Fruit fly (Drosophila melanogaster): ENCODE data around the gene CG4502.
A peak's percentile ranks its signal among the peaks of the same experiment; 100 is the strongest.

Gene CG4502

dm6 chr2L:7219650-7220267, 15.7 kb upstream of the CG4502 start, which contains the start of gene CG13784 (continued):
- TF ChIP-seq en (GFP tag; optimal IDR thresholded peaks at IDR 0.05): no peak
- TF ChIP-seq twi (tag; optimal IDR thresholded peaks at IDR 0.05): peak; percentile 22
- TF ChIP-seq D19B (GFP tag; optimal IDR thresholded peaks at IDR 0.05): no peak
- TF ChIP-seq CG9727 (GFP tag; optimal IDR thresholded peaks at IDR 0.05): no peak
- TF ChIP-seq HmgD (GFP tag; optimal IDR thresholded peaks at IDR 0.05): peak; percentile 31
- TF ChIP-seq grn (GFP tag; optimal IDR thresholded peaks at IDR 0.05): no peak
- no peak for TF ChIP-seq CG11456 (GFP tag; IDR thresholded peaks at IDR 0.05)
- TF ChIP-seq CG17186 (GFP tag; optimal IDR thresholded peaks at IDR 0.05): peak; percentile 23
- TF ChIP-seq sima (GFP tag; optimal IDR thresholded peaks at IDR 0.05): no peak
- peak; percentile 69 for TF ChIP-seq zen (tag; optimal IDR thresholded peaks at IDR 0.05)
- TF ChIP-seq Asciz (GFP tag; optimal IDR thresholded peaks at IDR 0.05): no peak
- TF ChIP-seq Hr51 (GFP tag; optimal IDR thresholded peaks at IDR 0.05): no peak
- TF ChIP-seq CG10462 (GFP tag; optimal IDR thresholded peaks at IDR 0.05): peak; percentile 65
- peak; percentile 5 for TF ChIP-seq CG17802 (tag; optimal IDR thresholded peaks at IDR 0.05)
- TF ChIP-seq CG13287 (GFP tag; IDR thresholded peaks at IDR 0.05; ENCODE audit: partially characterized antibody): peak; percentile 74
- 0 out of 2 replicates have a peak, but pooled peaks have one; percentile 17 for TF ChIP-seq CG17612 (GFP tag; IDR thresholded peaks at IDR 0.05)
- no peak for TF ChIP-seq CG6854 (GFP tag; optimal IDR thresholded peaks at IDR 0.05)
- TF ChIP-seq ERR (GFP tag; optimal IDR thresholded peaks at IDR 0.05): no peak
- no peak for TF ChIP-seq CG7786 (GFP tag; optimal IDR thresholded peaks at IDR 0.05)
- no peak for TF ChIP-seq CG32772 (GFP tag; IDR thresholded peaks at IDR 0.05)
- peak; percentile 11 for TF ChIP-seq onecut (GFP tag; IDR thresholded peaks at IDR 0.05)
- no peak for TF ChIP-seq br (optimal IDR thresholded peaks at IDR 0.05)
- peak in 1 of 2 experiments; percentile 41 for TF ChIP-seq insv (GFP tag; optimal IDR thresholded peaks at IDR 0.05)
- no peak for TF ChIP-seq CG1529 (GFP tag; optimal IDR thresholded peaks at IDR 0.05)
- peak; percentile 36 for TF ChIP-seq Xbp1 (GFP tag; optimal IDR thresholded peaks at IDR 0.05)
- TF ChIP-seq Hand (GFP tag; optimal IDR thresholded peaks at IDR 0.05): peak; percentile 12
- no peak for TF ChIP-seq org-1 (GFP tag; optimal IDR thresholded peaks at IDR 0.05)
- no peak; the same call in 1 of the 2 replicates for TF ChIP-seq NFAT (GFP tag; IDR thresholded peaks at IDR 0.05)
- no peak for TF ChIP-seq Elba2 (GFP tag; optimal IDR thresholded peaks at IDR 0.05)
- TF ChIP-seq CG31388 (GFP tag; optimal IDR thresholded peaks at IDR 0.05): no peak
- TF ChIP-seq sc (optimal IDR thresholded peaks at IDR 0.05): no peak
- TF ChIP-seq sc (GFP tag; optimal IDR thresholded peaks at IDR 0.05): no peak
- peak; percentile 63 for TF ChIP-seq sqz (GFP tag; optimal IDR thresholded peaks at IDR 0.05)
- peak; percentile 72 for TF ChIP-seq MTF-1 (GFP tag; optimal IDR thresholded peaks at IDR 0.05; ENCODE audit: borderline replicate concordance)
- TF ChIP-seq Ssrp (tag; optimal IDR thresholded peaks at IDR 0.05): no peak
- TF ChIP-seq CG15514 (GFP tag; optimal IDR thresholded peaks at IDR 0.05): peak; percentile 78
- TF ChIP-seq CG10366 (GFP tag; IDR thresholded peaks at IDR 0.05): no peak
- peak; percentile 60 for TF ChIP-seq Sry-δ (GFP tag; optimal IDR thresholded peaks at IDR 0.05)
- no peak for TF ChIP-seq Neu2 (GFP tag; optimal IDR thresholded peaks at IDR 0.05; ENCODE audit: borderline replicate concordance)
- TF ChIP-seq lab (GFP tag; optimal IDR thresholded peaks at IDR 0.05): peak; percentile 61
- TF ChIP-seq CG12744 (GFP tag; optimal IDR thresholded peaks at IDR 0.05): no peak
- TF ChIP-seq CG11696 (GFP tag; IDR thresholded peaks at IDR 0.05): 0 out of 2 replicates have a peak, but pooled peaks have one; percentile 5
- no peak for TF ChIP-seq ro (GFP tag; IDR thresholded peaks at IDR 0.05)
- TF ChIP-seq pita (GFP tag; optimal IDR thresholded peaks at IDR 0.05): no peak
- TF ChIP-seq slbo (GFP tag; IDR thresholded peaks at IDR 0.05): peak; percentile 42
- no peak for TF ChIP-seq Nf-YB (GFP tag; optimal IDR thresholded peaks at IDR 0.05)
- TF ChIP-seq CG18599 (GFP tag; optimal IDR thresholded peaks at IDR 0.05): peak; percentile 43
- TF ChIP-seq fd3F (GFP tag; optimal IDR thresholded peaks at IDR 0.05): peak; percentile 6
- no peak for TF ChIP-seq zfh1 (GFP tag; IDR thresholded peaks at IDR 0.05)
- TF ChIP-seq Antp (GFP tag; optimal IDR thresholded peaks at IDR 0.05): no peak
- TF ChIP-seq Gsc (GFP tag; IDR thresholded peaks at IDR 0.05): no peak
